Worm (Caenorhabditis elegans) whole organism, L4 larva: ENCODE results near the gene F12D9.2.

ENCODE experiments used
- D1046.2 ChIP-seq: fragments of 200-800 bp; sonication (Bioruptor generic); IDR thresholded peaks from 2 replicates; pipeline ENCODE4 v1.3.6; 2022; ENCODE audit warnings: missing genetic modification characterization, missing compliant biosample characterization
- F10B5.3 ChIP-seq: sonication (generic microtip); optimal IDR thresholded peaks from 2 replicates; lab custom pipeline; 2016; ENCODE audit warnings: mild to moderate bottlenecking, missing genetic modification characterization, missing compliant biosample characterization
- F26F4.8 ChIP-seq: fragments of 200-800 bp; sonication (Bioruptor generic); conservative IDR thresholded peaks from 2 replicates; pipeline ENCODE4 v1.3.6; 2022; ENCODE audit warnings: missing genetic modification characterization, missing compliant biosample characterization
- R02D3.7 ChIP-seq: fragments of 150-350 bp; sonication (generic microtip); optimal IDR thresholded peaks from 3 replicates; lab custom pipeline; 2014; ENCODE audit warnings: missing biosample characterization, missing genetic modification characterization
- Y105C5A.15 ChIP-seq: fragments of 200-800 bp; sonication (Bioruptor generic); IDR thresholded peaks from 2 replicates; pipeline ENCODE4 v1.3.6; 2022; ENCODE audit warnings: missing genetic modification characterization, missing compliant biosample characterization
- ZK337.2 ChIP-seq: fragments of 200-800 bp; sonication (Bioruptor generic); IDR thresholded peaks from 2 replicates; pipeline ENCODE4 v1.3.6; 2022; ENCODE audit warnings: missing genetic modification reagents, missing genetic modification characterization, missing compliant biosample characterization
- arid-1 ChIP-seq: fragments of 200-800 bp; sonication (Bioruptor generic); conservative IDR thresholded peaks from 2 replicates; pipeline ENCODE4 v1.3.6; 2022; ENCODE audit warnings: missing genetic modification reagents, missing genetic modification characterization, missing compliant biosample characterization
- daf-8 ChIP-seq: fragments of 200-800 bp; sonication (Bioruptor generic); IDR thresholded peaks from 2 replicates; pipeline ENCODE4 v1.3.6; 2022; ENCODE audit warnings: missing genetic modification characterization, missing compliant biosample characterization
- dmd-9 ChIP-seq: fragments of 200-800 bp; sonication (Bioruptor generic); IDR thresholded peaks from 2 replicates; pipeline ENCODE4 v1.3.6; 2022; ENCODE audit warnings: missing genetic modification reagents, missing genetic modification characterization, missing compliant biosample characterization
- duxl-1 ChIP-seq: sonication (generic microtip); optimal IDR thresholded peaks from 2 replicates; lab custom pipeline; 2016; ENCODE audit warnings: mild to moderate bottlenecking, missing genetic modification characterization, moderate library complexity, missing compliant biosample characterization; ENCODE audit not compliant: poor library complexity
- dve-1 ChIP-seq: sonication (generic microtip); optimal IDR thresholded peaks from 2 replicates; lab custom pipeline; 2017; ENCODE audit warnings: antibody characterized with exemption, mild to moderate bottlenecking, missing genetic modification characterization, missing compliant biosample characterization; ENCODE audit not compliant: insufficient read depth
- hlh-11 ChIP-seq: fragments of 200-800 bp; sonication (Bioruptor generic); optimal IDR thresholded peaks from 2 replicates; lab custom pipeline; 2018; ENCODE audit warnings: mild to moderate bottlenecking, missing genetic modification characterization, missing compliant biosample characterization
- hmg-1.1 ChIP-seq: fragments of 200-800 bp; sonication (Bioruptor generic); IDR thresholded peaks from 2 replicates; pipeline ENCODE4 v1.3.6; 2022; ENCODE audit warnings: missing genetic modification reagents, missing genetic modification characterization, missing compliant biosample characterization
- jun-1 ChIP-seq: fragments of 150-350 bp; optimal IDR thresholded peaks from 2 replicates; lab custom pipeline; 2014; ENCODE audit warnings: missing biosample characterization, missing genetic modification reagents, missing genetic modification characterization
- lim-7 ChIP-seq: fragments of 200-800 bp; sonication (Bioruptor generic); IDR thresholded peaks from 2 replicates; pipeline ENCODE4 v1.3.6; 2022; ENCODE audit warnings: missing genetic modification characterization, missing compliant biosample characterization
- lin-13 ChIP-seq: fragments of 150-350 bp; optimal IDR thresholded peaks from 2 replicates; lab custom pipeline; 2014; ENCODE audit warnings: missing biosample characterization, missing genetic modification reagents, missing genetic modification characterization
- lir-3 ChIP-seq: sonication (generic microtip); optimal IDR thresholded peaks from 2 replicates; lab custom pipeline; 2016; ENCODE audit warnings: mild to moderate bottlenecking, missing genetic modification characterization, missing compliant biosample characterization
- madf-5 ChIP-seq, 2 experiments: fragments of 200-800 bp; sonication (Bioruptor generic); IDR thresholded peaks; 2 replicates each; pipeline ENCODE4 v1.3.6; 2022; ENCODE audit warnings: missing compliant biosample characterization in 2 of 2, missing genetic modification characterization in 2 of 2
- mdt-29 ChIP-seq: fragments of 200-800 bp; sonication (Bioruptor generic); IDR thresholded peaks from 2 replicates; pipeline ENCODE4 v1.3.6; 2022; ENCODE audit warnings: missing genetic modification reagents, missing genetic modification characterization, missing compliant biosample characterization
- nhr-111 ChIP-seq: fragments of 200-800 bp; sonication (Bioruptor generic); optimal IDR thresholded peaks from 2 replicates; lab custom pipeline; 2018; ENCODE audit warnings: mild to moderate bottlenecking, missing genetic modification characterization, missing compliant biosample characterization
- pha-4 ChIP-seq, 2 experiments: fragments of 150-350 bp in 1 of 2; fragments of 200-800 bp in 1 of 2; sonication (Bioruptor generic) in 1 of 2; IDR thresholded peaks in 1 of 2; optimal IDR thresholded peaks in 1 of 2; 2 replicates each; pipeline versions ENCODE4 v1.3.6 to Lab custom; 2014 to 2022; ENCODE audit warnings: missing genetic modification characterization in 2 of 2, missing genetic modification reagents in 2 of 2, missing biosample characterization in 1 of 2, missing compliant biosample characterization in 1 of 2
- php-3 ChIP-seq: fragments of 200-800 bp; sonication (Bioruptor generic); IDR thresholded peaks from 2 replicates; pipeline ENCODE4 v1.3.6; 2022; ENCODE audit warnings: missing genetic modification reagents, missing genetic modification characterization, missing compliant biosample characterization
- rbr-2 ChIP-seq: sonication (generic microtip); optimal IDR thresholded peaks from 2 replicates; lab custom pipeline; 2016; ENCODE audit warnings: missing genotype, missing genetic modification characterization, missing compliant biosample characterization
- saeg-2 ChIP-seq: fragments of 200-800 bp; sonication (Bioruptor generic); IDR thresholded peaks from 2 replicates; pipeline ENCODE4 v1.3.6; 2022; ENCODE audit warnings: missing genetic modification reagents, missing genetic modification characterization, missing compliant biosample characterization
- sdz-12 ChIP-seq: fragments of 200-800 bp; sonication (Bioruptor generic); optimal IDR thresholded peaks from 2 replicates; lab custom pipeline; 2018; ENCODE audit warnings: mild to moderate bottlenecking, missing genetic modification characterization, missing compliant biosample characterization
- snpc-1.2 ChIP-seq: fragments of 200-800 bp; sonication (Bioruptor generic); IDR thresholded peaks from 2 replicates; pipeline ENCODE4 v1.3.6; 2022; ENCODE audit warnings: missing genetic modification reagents, missing genetic modification characterization, missing compliant biosample characterization
- snpc-4 ChIP-seq: fragments of 150-350 bp; optimal IDR thresholded peaks from 2 replicates; lab custom pipeline; 2014; ENCODE audit warnings: missing biosample characterization, missing genetic modification characterization
- spr-1 ChIP-seq: sonication (generic microtip); optimal IDR thresholded peaks from 2 replicates; lab custom pipeline; 2016; ENCODE audit warnings: mild to moderate bottlenecking, missing genetic modification characterization, missing compliant biosample characterization
- spr-3 ChIP-seq: fragments of 200-800 bp; sonication (Bioruptor generic); optimal IDR thresholded peaks from 2 replicates; lab custom pipeline; 2018; ENCODE audit warnings: mild to moderate bottlenecking, missing genetic modification characterization, missing compliant biosample characterization
- tag-97 ChIP-seq: fragments of 200-800 bp; sonication (Bioruptor generic); IDR thresholded peaks from 2 replicates; pipeline ENCODE4 v1.3.6; 2022; ENCODE audit warnings: missing genetic modification characterization, missing compliant biosample characterization
- unc-130 ChIP-seq: sonication (generic microtip); optimal IDR thresholded peaks from 2 replicates; lab custom pipeline; 2016; ENCODE audit warnings: missing genetic modification reagents, missing genetic modification characterization, missing compliant biosample characterization
- unc-62 ChIP-seq, 3 experiments: fragments of 150-350 bp in 1 of 3; sonication (generic microtip); optimal IDR thresholded peaks in 2 of 3; peaks in 1 of 3; 1 replicate in 1 of 3; 2 replicates in 2 of 3; lab custom pipeline; 2014 to 2017; ENCODE audit warnings: missing biosample characterization in 3 of 3, missing genetic modification characterization in 3 of 3, missing genetic modification reagents in 3 of 3, missing genotype in 1 of 3
- zag-1 ChIP-seq: fragments of 150-350 bp; optimal IDR thresholded peaks from 2 replicates; lab custom pipeline; 2014; ENCODE audit warnings: missing biosample characterization, missing genetic modification characterization
- zip-2 ChIP-seq: fragments of 150-350 bp; optimal IDR thresholded peaks from 2 replicates; lab custom pipeline; 2014; ENCODE audit warnings: missing biosample characterization, missing genetic modification characterization
- ztf-11 ChIP-seq: fragments of 150-350 bp; optimal IDR thresholded peaks from 2 replicates; lab custom pipeline; 2014; ENCODE audit warnings: missing biosample characterization, missing genetic modification characterization

Gene F12D9.2

DNA sequence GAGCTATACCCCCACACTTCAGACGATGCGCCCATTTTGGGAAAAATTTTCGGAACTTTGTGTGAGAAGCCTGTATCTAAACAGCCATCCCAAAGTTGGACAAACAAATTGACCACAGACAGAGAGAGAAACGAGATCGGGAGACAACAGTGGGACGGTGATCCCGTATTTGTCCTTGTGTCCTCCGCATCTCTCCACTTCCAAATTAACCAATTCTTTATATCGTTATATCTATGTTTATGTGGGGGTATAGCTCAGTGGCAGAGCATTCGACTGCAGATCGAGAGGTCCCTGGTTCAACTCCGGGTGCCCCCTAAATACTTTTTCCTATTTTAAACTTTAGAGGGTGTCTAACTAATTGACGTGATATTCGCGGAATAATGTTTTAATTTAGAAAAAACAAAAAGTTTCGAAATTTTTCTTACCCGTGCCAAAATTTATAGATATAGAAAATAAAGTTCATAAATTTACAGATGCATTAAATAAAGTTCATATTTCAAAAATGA is 8.2 kb downstream of the F12D9.2 start (continued):
- TF ChIP-seq dmd-9 (GFP tag; lab: Robert Waterston, UW) = no peak
- TF ChIP-seq daf-8 (GFP tag; lab: Robert Waterston, UW) = no peak
- no peak for TF ChIP-seq saeg-2 (GFP tag; lab: Robert Waterston, UW)
- no peak for TF ChIP-seq jun-1
- no peak for TF ChIP-seq lin-13 (GFP tag; lab: Kevin White, UChicago)
- TF ChIP-seq D1046.2 (GFP tag; lab: Robert Waterston, UW) = no peak
- TF ChIP-seq F26F4.8 = peak; percentile 93
- TF ChIP-seq lir-3 (tag; lab: Kevin White, UChicago) = peak; percentile 80
- peak; percentile 53 for TF ChIP-seq spr-1
- peak; percentile 64 for TF ChIP-seq pha-4 (GFP tag; IDR thresholded peaks at IDR 0.05; lab: Robert Waterston, UW)
- TF ChIP-seq pha-4 (tag; optimal IDR thresholded peaks at IDR 0.05; lab: Kevin White, UChicago) = no peak
- TF ChIP-seq dve-1 (tag; lab: Kevin White, UChicago) = peak; percentile 31
- TF ChIP-seq duxl-1 (tag; lab: Kevin White, UChicago) = no peak
- peak; percentile 62 for TF ChIP-seq lim-7 (GFP tag; lab: Robert Waterston, UW)
- TF ChIP-seq hmg-1.1 (GFP tag; lab: Robert Waterston, UW) = peak; percentile 39; the same call in 1 of the 2 replicates
- no peak for TF ChIP-seq unc-130 (GFP tag; lab: Kevin White, UChicago)
- peak; percentile 39 for TF ChIP-seq F10B5.3
- TF ChIP-seq zip-2 (tag; lab: Kevin White, UChicago) = peak; percentile 45
- TF ChIP-seq sdz-12 (GFP tag; lab: Kevin White, UChicago) = no peak
- TF ChIP-seq snpc-1.2 (GFP tag; lab: Robert Waterston, UW) = peak; percentile 85
- TF ChIP-seq madf-5 (GFP tag; IDR thresholded peaks at IDR 0.05; lab: Robert Waterston, UW) = peak; percentile 10 to 75; a peak in 2 of 4 replicates
- peak; percentile 48; the same call in 1 of the 2 replicates for TF ChIP-seq php-3 (GFP tag; lab: Robert Waterston, UW)
- TF ChIP-seq nhr-111 (GFP tag; lab: Kevin White, UChicago) = no peak
- peak; percentile 55; the same call in 1 of the 2 replicates for TF ChIP-seq ZK337.2
- TF ChIP-seq snpc-4 (tag; lab: Kevin White, UChicago) = no peak
- peak; percentile 71; the same call in 1 of the 2 replicates for TF ChIP-seq Y105C5A.15 (GFP tag; lab: Robert Waterston, UW)
- no peak for TF ChIP-seq mdt-29
- peak; percentile 67 for TF ChIP-seq arid-1 (GFP tag; lab: Robert Waterston, UW)
- peak; percentile 57 for TF ChIP-seq spr-3 (GFP tag; lab: Kevin White, UChicago)
- TF ChIP-seq zag-1 (tag; lab: Kevin White, UChicago) = no peak
- no peak for TF ChIP-seq hlh-11 (tag; lab: Kevin White, UChicago)
- TF ChIP-seq R02D3.7 (tag; lab: Kevin White, UChicago) = no peak
- TF ChIP-seq ztf-11 (tag; lab: Kevin White, UChicago) = no peak

DNA sequence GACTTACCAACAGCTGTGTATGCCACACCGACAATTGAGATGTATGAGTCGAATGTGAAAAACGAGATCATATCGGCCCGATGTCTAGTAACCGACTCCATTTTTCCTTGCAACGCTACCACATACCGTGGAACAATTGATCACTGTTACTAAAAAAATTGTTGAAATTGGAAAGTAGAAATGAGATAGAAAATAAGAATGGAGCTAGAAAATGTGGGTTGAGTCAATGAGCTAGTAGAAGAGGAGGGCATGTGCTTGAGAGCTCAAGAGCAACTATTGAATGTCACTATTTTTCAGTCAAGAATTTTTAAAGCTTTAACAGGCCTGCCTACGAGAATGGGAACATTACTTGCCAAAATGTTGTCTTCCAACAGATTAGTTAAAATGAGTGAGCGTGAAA is 21.8 kb downstream of the F12D9.2 start, which contains the start of gene K01A12.3:
Gene K01A12.3 (minus strand): TSS at position 101 of the 400 bp plus-strand sequence.
- TF ChIP-seq zip-2 (tag; lab: Kevin White, UChicago) (no peak), tag-97 (GFP tag; lab: Robert Waterston, UW) (no peak), rbr-2 (tag; lab: Kevin White, UChicago) (no peak), unc-62 (GFP tag; optimal IDR thresholded peaks at IDR 0.05 in 1 of 2; lab: Kevin White, UChicago) (peak in 1 of 2 experiments; percentile 12), unc-62 (tag; optimal IDR thresholded peaks at IDR 0.05; lab: Kevin White, UChicago) (no peak)
